Fruit fly (Drosophila melanogaster): ENCODE results near the gene Hcf.

Hcf gene

DNA sequence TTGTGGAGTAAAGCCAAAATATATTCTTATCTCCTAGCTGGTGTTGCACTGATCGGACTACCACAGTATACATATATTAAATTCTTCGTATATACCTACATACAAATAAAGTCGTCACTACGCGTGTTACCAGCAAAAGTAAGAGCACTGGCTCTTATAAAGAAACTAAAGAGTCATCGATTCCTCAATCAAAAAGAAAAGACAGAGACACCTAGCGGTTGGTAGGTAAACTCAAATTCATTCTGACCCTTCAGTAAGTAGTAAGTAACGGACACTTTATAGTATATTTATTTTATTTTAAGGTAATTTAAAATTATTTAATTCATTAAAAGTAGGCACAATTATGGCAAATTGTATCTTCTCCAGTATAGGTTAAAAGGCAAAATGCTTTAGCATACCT, 44.6 kb downstream of the Hcf start (continued):
- peak; percentile 71 for TF ChIP-seq CG4424 (GFP tag; optimal IDR thresholded peaks at IDR 0.05)
- peak; percentile 83 for TF ChIP-seq ci (GFP tag; IDR thresholded peaks at IDR 0.05)
- TF ChIP-seq CG2199 (GFP tag; IDR thresholded peaks at IDR 0.05), result peak; percentile 94
- TF ChIP-seq Fer1 (GFP tag; optimal IDR thresholded peaks at IDR 0.05), result peak; percentile 70
- peak; percentile 37 for TF ChIP-seq Lpt (GFP tag; optimal IDR thresholded peaks at IDR 0.05)
- TF ChIP-seq ken (GFP tag; IDR thresholded peaks at IDR 0.05), result no peak
- no peak for TF ChIP-seq Dfd (GFP tag; optimal IDR thresholded peaks at IDR 0.05)
- no peak for TF ChIP-seq lola (GFP tag; optimal IDR thresholded peaks at IDR 0.05)
- TF ChIP-seq sug (tag; optimal IDR thresholded peaks at IDR 0.05), result no peak
- no peak for TF ChIP-seq CG10462 (GFP tag; optimal IDR thresholded peaks at IDR 0.05)
- peak; percentile 28 for TF ChIP-seq CrebB (tag; optimal IDR thresholded peaks at IDR 0.05)
- TF ChIP-seq pum (GFP tag; optimal IDR thresholded peaks at IDR 0.05), result no peak
- TF ChIP-seq sima (GFP tag; optimal IDR thresholded peaks at IDR 0.05), result no peak
- TF ChIP-seq lmd (GFP tag; IDR thresholded peaks at IDR 0.05), result no peak
- TF ChIP-seq amos (GFP tag; IDR thresholded peaks at IDR 0.05; ENCODE audit: partially characterized antibody), result no peak
- TF ChIP-seq HLHmδ (GFP tag; optimal IDR thresholded peaks at IDR 0.05), result no peak
- TF ChIP-seq CG17568 (GFP tag; optimal IDR thresholded peaks at IDR 0.05), result peak; percentile 72
- TF ChIP-seq ara (GFP tag; IDR thresholded peaks at IDR 0.05), result peak; percentile 56; the same call in 1 of the 2 replicates
- no peak for TF ChIP-seq pnt (GFP tag; optimal IDR thresholded peaks at IDR 0.05)
- TF ChIP-seq zen (tag; optimal IDR thresholded peaks at IDR 0.05), result peak; percentile 45
- TF ChIP-seq nau (GFP tag; optimal IDR thresholded peaks at IDR 0.05), result peak; percentile 68
- no peak for TF ChIP-seq gfzf (GFP tag; optimal IDR thresholded peaks at IDR 0.05)
- no peak for TF ChIP-seq org-1 (GFP tag; optimal IDR thresholded peaks at IDR 0.05)
- no peak for TF ChIP-seq CG14667 (GFP tag; IDR thresholded peaks at IDR 0.05)
- TF ChIP-seq wek (GFP tag; optimal IDR thresholded peaks at IDR 0.05), result peak; percentile 60
- peak; percentile 39 for TF ChIP-seq CG7271 (tag; optimal IDR thresholded peaks at IDR 0.05)
- no peak for TF ChIP-seq lilli (GFP tag; optimal IDR thresholded peaks at IDR 0.05)
- TF ChIP-seq Sry-β (GFP tag; optimal IDR thresholded peaks at IDR 0.05), result peak; percentile 32
- peak; percentile 60 for TF ChIP-seq CG8388 (GFP tag; optimal IDR thresholded peaks at IDR 0.05)
- TF ChIP-seq cato (GFP tag; optimal IDR thresholded peaks at IDR 0.05; ENCODE audit: borderline replicate concordance), result no peak
- TF ChIP-seq CG12219 (GFP tag; optimal IDR thresholded peaks at IDR 0.05), result peak; percentile 67
- TF ChIP-seq NfI (GFP tag; optimal IDR thresholded peaks at IDR 0.05), result peak; percentile 62
- TF ChIP-seq CG2875 (GFP tag; optimal IDR thresholded peaks at IDR 0.05), result peak; percentile 48
- no peak for TF ChIP-seq CG18011 (GFP tag; optimal IDR thresholded peaks at IDR 0.05)
- TF ChIP-seq Poxn (GFP tag; IDR thresholded peaks at IDR 0.05), result no peak
- peak; percentile 65 for TF ChIP-seq tap (tag; optimal IDR thresholded peaks at IDR 0.05)
- TF ChIP-seq CG3163 (GFP tag; optimal IDR thresholded peaks at IDR 0.05), result peak; percentile 97
- TF ChIP-seq ATbp (GFP tag; optimal IDR thresholded peaks at IDR 0.05), result peak; percentile 57
- no peak for TF ChIP-seq ERR (GFP tag; optimal IDR thresholded peaks at IDR 0.05)
- TF ChIP-seq fd64A (GFP tag; optimal IDR thresholded peaks at IDR 0.05), result peak; percentile 65
- no peak for TF ChIP-seq H15 (GFP tag; IDR thresholded peaks at IDR 0.05)
- TF ChIP-seq gcm2 (GFP tag; optimal IDR thresholded peaks at IDR 0.05), result no peak
- TF ChIP-seq HmgZ (tag; optimal IDR thresholded peaks at IDR 0.05), result no peak
- peak; percentile 68; the same call in 1 of the 2 replicates for TF ChIP-seq CG32532 (GFP tag; IDR thresholded peaks at IDR 0.05)
- TF ChIP-seq gem (tag; optimal IDR thresholded peaks at IDR 0.05), result peak; percentile 35
